Fruit fly (Drosophila melanogaster) whole organism, wandering third instar larva: ENCODE data around the gene CG43085.

ENCODE experiments used
- CrebA ChIP-seq: fragments of 200-800 bp; sonication (Bioruptor generic); optimal IDR thresholded peaks from 2 replicates; lab custom pipeline; 2016; ENCODE audit warnings: missing biosample characterization, mild to moderate bottlenecking, missing genetic modification characterization, borderline replicate concordance
- foxo ChIP-seq, 2 experiments: fragments of 200-800 bp; sonication (Bioruptor generic); optimal IDR thresholded peaks; 2 replicates in 1 of 2; 3 replicates in 1 of 2; lab custom pipeline; 2016 to 2017; ENCODE audit warnings: missing biosample characterization in 2 of 2, missing genetic modification characterization in 2 of 2
- fru ChIP-seq: fragments of 200-800 bp; sonication (Bioruptor generic); optimal IDR thresholded peaks from 3 replicates; lab custom pipeline; 2016; ENCODE audit warnings: missing biosample characterization, mild to moderate bottlenecking, missing genetic modification characterization
- jim ChIP-seq: fragments of 175-275, 200-325 bp; sonication (Bioruptor generic); optimal IDR thresholded peaks from 2 replicates; lab custom pipeline; 2016; ENCODE audit warnings: missing biosample characterization, mild to moderate bottlenecking, missing genetic modification characterization

DNA sequence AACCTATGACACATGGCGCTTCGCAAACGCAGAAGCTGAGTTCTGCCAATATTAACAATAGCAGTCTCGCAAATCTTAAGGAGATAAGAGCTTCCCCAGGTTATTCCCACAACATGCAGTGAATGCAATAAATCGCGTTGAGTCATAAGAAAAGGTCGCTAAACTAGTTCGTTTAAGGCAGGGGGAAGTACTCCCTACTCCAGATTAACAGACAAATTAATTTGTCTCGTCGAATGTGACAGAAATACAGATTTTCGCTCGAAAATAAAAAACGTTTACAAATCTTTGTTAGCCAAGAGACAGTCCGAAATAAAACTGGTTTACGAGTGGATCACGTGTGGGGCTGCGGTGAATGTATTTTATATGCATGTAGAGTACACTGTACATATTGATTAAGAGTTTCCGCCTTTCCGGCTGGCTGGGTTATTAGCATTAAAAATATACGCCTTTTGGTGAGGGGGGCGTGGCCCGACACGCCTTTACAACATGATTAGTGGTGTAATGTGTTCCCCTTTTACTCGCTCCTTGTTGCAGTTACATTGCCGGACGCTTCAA, 20.9 kb downstream of the CG43085 start:
- no peak for TF ChIP-seq fru (GFP tag; lab: Kevin White, UChicago)
- TF ChIP-seq foxo (GFP tag; optimal IDR thresholded peaks at IDR 0.05; lab: Kevin White, UChicago): no peak
- TF ChIP-seq jim (GFP tag; lab: Kevin White, UChicago): no peak
- TF ChIP-seq CrebA (GFP tag; lab: Kevin White, UChicago): no peak
